Worm (Caenorhabditis elegans) whole organism, L4 larva: ENCODE data around the gene F40H3.3.

Experiments
- F49E8.2 ChIP-seq: sonication (generic microtip); optimal IDR thresholded peaks from 2 replicates; lab custom pipeline; 2016; ENCODE audit warnings: missing compliant biosample characterization, mild to moderate bottlenecking, missing genetic modification characterization, borderline replicate concordance
- Y48G9A.11 ChIP-seq: fragments of 200-800 bp; sonication (Bioruptor generic); IDR thresholded peaks from 2 replicates; pipeline ENCODE4 v1.3.6; 2022; ENCODE audit warnings: missing genetic modification reagents, missing genetic modification characterization, missing compliant biosample characterization
- aha-1 ChIP-seq: fragments of 150-350 bp; peaks from one replicate; lab custom pipeline; 2014; ENCODE audit warnings: missing biosample characterization, missing genetic modification characterization
- aly-2 ChIP-seq: sonication (generic microtip); optimal IDR thresholded peaks from 2 replicates; lab custom pipeline; 2018; ENCODE audit warnings: missing biosample characterization, missing genetic modification characterization
- attf-4 ChIP-seq: sonication (generic microtip); optimal IDR thresholded peaks from 3 replicates; lab custom pipeline; 2017; ENCODE audit warnings: missing biosample characterization, missing genetic modification characterization
- ceh-20 ChIP-seq: fragments of 200-800 bp; sonication (Bioruptor generic); IDR thresholded peaks from 2 replicates; pipeline ENCODE4 v1.3.6; 2022; ENCODE audit warnings: missing genetic modification reagents, missing genetic modification characterization, missing compliant biosample characterization
- ceh-28 ChIP-seq: fragments of 150-350 bp; optimal IDR thresholded peaks from 2 replicates; lab custom pipeline; 2014; ENCODE audit warnings: missing biosample characterization, missing genetic modification reagents, missing genetic modification characterization
- ceh-44 ChIP-seq: fragments of 200-800 bp; sonication (Bioruptor generic); IDR thresholded peaks from 2 replicates; pipeline ENCODE4 v1.3.6; 2022; ENCODE audit warnings: missing genetic modification reagents, missing genetic modification characterization, missing compliant biosample characterization
- ceh-82 ChIP-seq: sonication (generic microtip); optimal IDR thresholded peaks from 2 replicates; lab custom pipeline; 2017; ENCODE audit warnings: missing biosample characterization, missing genetic modification characterization
- daf-12 ChIP-seq: fragments of 150-350 bp; optimal IDR thresholded peaks from 2 replicates; lab custom pipeline; 2014; ENCODE audit warnings: missing biosample characterization, missing genetic modification reagents, missing genetic modification characterization
- daf-16 ChIP-seq, 3 experiments: sonication (generic microtip); optimal IDR thresholded peaks; 2 replicates each; lab custom pipeline; 2016 to 2017; ENCODE audit warnings: missing genetic modification characterization in 3 of 3, missing genetic modification reagents in 3 of 3, mild to moderate bottlenecking in 2 of 3, missing compliant biosample characterization in 2 of 3, missing biosample characterization in 1 of 3, moderate library complexity in 1 of 3
- daf-8 ChIP-seq: fragments of 200-800 bp; sonication (Bioruptor generic); IDR thresholded peaks from 2 replicates; pipeline ENCODE4 v1.3.6; 2022; ENCODE audit warnings: missing genetic modification characterization, missing compliant biosample characterization
- dmd-9 ChIP-seq: fragments of 200-800 bp; sonication (Bioruptor generic); IDR thresholded peaks from 2 replicates; pipeline ENCODE4 v1.3.6; 2022; ENCODE audit warnings: missing genetic modification reagents, missing genetic modification characterization, missing compliant biosample characterization
- egl-43 ChIP-seq: fragments of 200-800 bp; sonication (Bioruptor generic); IDR thresholded peaks from 2 replicates; pipeline ENCODE4 v1.3.6; 2022; ENCODE audit warnings: missing genetic modification reagents, missing genetic modification characterization, missing compliant biosample characterization
- fos-1 ChIP-seq: fragments of 150-350 bp; optimal IDR thresholded peaks from 2 replicates; lab custom pipeline; 2014; ENCODE audit warnings: missing biosample characterization, missing genetic modification characterization
- hmg-1.1 ChIP-seq: fragments of 200-800 bp; sonication (Bioruptor generic); IDR thresholded peaks from 2 replicates; pipeline ENCODE4 v1.3.6; 2022; ENCODE audit warnings: missing genetic modification reagents, missing genetic modification characterization, missing compliant biosample characterization
- lin-29 ChIP-seq: fragments of 200-800 bp; sonication (Bioruptor generic); IDR thresholded peaks from 2 replicates; pipeline ENCODE4 v1.3.6; 2022; ENCODE audit warnings: missing genetic modification reagents, missing genetic modification characterization, missing compliant biosample characterization
- mdl-1 ChIP-seq, 2 experiments: fragments of 150-350 bp in 1 of 2; sonication (generic microtip) in 1 of 2; optimal IDR thresholded peaks; 2 replicates each; lab custom pipeline; 2014 to 2017; ENCODE audit warnings: missing biosample characterization in 2 of 2, missing genetic modification characterization in 2 of 2
- mdt-29 ChIP-seq: fragments of 200-800 bp; sonication (Bioruptor generic); IDR thresholded peaks from 2 replicates; pipeline ENCODE4 v1.3.6; 2022; ENCODE audit warnings: missing genetic modification reagents, missing genetic modification characterization, missing compliant biosample characterization
- mxl-2 ChIP-seq: fragments of 200-800 bp; sonication (Bioruptor generic); conservative IDR thresholded peaks from 2 replicates; pipeline ENCODE4 v1.3.6; 2022; ENCODE audit warnings: missing genetic modification reagents, missing genetic modification characterization, missing compliant biosample characterization
- nhr-102 ChIP-seq: sonication (generic microtip); optimal IDR thresholded peaks from 2 replicates; lab custom pipeline; 2016; ENCODE audit warnings: mild to moderate bottlenecking, missing genetic modification characterization, moderate library complexity, missing compliant biosample characterization
- nhr-25 ChIP-seq: sonication (generic microtip); optimal IDR thresholded peaks from 2 replicates; lab custom pipeline; 2017; ENCODE audit warnings: missing genetic modification characterization, mild to moderate bottlenecking, missing compliant biosample characterization, antibody characterized with exemption, moderate library complexity, borderline replicate concordance; ENCODE audit not compliant: insufficient read depth
- nhr-48 ChIP-seq: sonication (generic microtip); optimal IDR thresholded peaks from 2 replicates; lab custom pipeline; 2016; ENCODE audit warnings: mild to moderate bottlenecking, missing genetic modification characterization, missing compliant biosample characterization
- nhr-76 ChIP-seq: fragments of 150-350 bp; optimal IDR thresholded peaks from 2 replicates; lab custom pipeline; 2014; ENCODE audit warnings: missing biosample characterization, missing genetic modification characterization
- nhr-77 ChIP-seq: fragments of 150-350 bp; optimal IDR thresholded peaks from 2 replicates; lab custom pipeline; 2014; ENCODE audit warnings: missing biosample characterization, missing genetic modification characterization
- pha-4 ChIP-seq, 2 experiments: fragments of 150-350 bp in 1 of 2; fragments of 200-800 bp in 1 of 2; sonication (Bioruptor generic) in 1 of 2; IDR thresholded peaks in 1 of 2; optimal IDR thresholded peaks in 1 of 2; 2 replicates each; pipeline versions ENCODE4 v1.3.6 to Lab custom; 2014 to 2022; ENCODE audit warnings: missing genetic modification characterization in 2 of 2, missing genetic modification reagents in 2 of 2, missing biosample characterization in 1 of 2, missing compliant biosample characterization in 1 of 2
- php-3 ChIP-seq: fragments of 200-800 bp; sonication (Bioruptor generic); IDR thresholded peaks from 2 replicates; pipeline ENCODE4 v1.3.6; 2022; ENCODE audit warnings: missing genetic modification reagents, missing genetic modification characterization, missing compliant biosample characterization
- skn-1 ChIP-seq: fragments of 150-350 bp; optimal IDR thresholded peaks from 2 replicates; lab custom pipeline; 2014; ENCODE audit warnings: missing biosample characterization, missing genetic modification characterization
- snpc-1.2 ChIP-seq: fragments of 200-800 bp; sonication (Bioruptor generic); IDR thresholded peaks from 2 replicates; pipeline ENCODE4 v1.3.6; 2022; ENCODE audit warnings: missing genetic modification reagents, missing genetic modification characterization, missing compliant biosample characterization
- spr-3 ChIP-seq: fragments of 200-800 bp; sonication (Bioruptor generic); optimal IDR thresholded peaks from 2 replicates; lab custom pipeline; 2018; ENCODE audit warnings: mild to moderate bottlenecking, missing genetic modification characterization, missing compliant biosample characterization
- tag-97 ChIP-seq: fragments of 200-800 bp; sonication (Bioruptor generic); IDR thresholded peaks from 2 replicates; pipeline ENCODE4 v1.3.6; 2022; ENCODE audit warnings: missing genetic modification characterization, missing compliant biosample characterization
- unc-39 ChIP-seq: sonication (generic microtip); optimal IDR thresholded peaks from 2 replicates; lab custom pipeline; 2017; ENCODE audit warnings: missing biosample characterization, missing genetic modification characterization
- zfp-3 ChIP-seq: fragments of 200-800 bp; sonication (Bioruptor generic); conservative IDR thresholded peaks from 2 replicates; pipeline ENCODE4 v1.3.6; 2022; ENCODE audit warnings: missing genetic modification reagents, missing genetic modification characterization, missing compliant biosample characterization
- zip-11 ChIP-seq: fragments of 200-800 bp; sonication (Bioruptor generic); IDR thresholded peaks from 2 replicates; pipeline ENCODE4 v1.3.6; 2022; ENCODE audit warnings: missing genetic modification characterization, missing compliant biosample characterization

The F40H3.3 gene

DNA sequence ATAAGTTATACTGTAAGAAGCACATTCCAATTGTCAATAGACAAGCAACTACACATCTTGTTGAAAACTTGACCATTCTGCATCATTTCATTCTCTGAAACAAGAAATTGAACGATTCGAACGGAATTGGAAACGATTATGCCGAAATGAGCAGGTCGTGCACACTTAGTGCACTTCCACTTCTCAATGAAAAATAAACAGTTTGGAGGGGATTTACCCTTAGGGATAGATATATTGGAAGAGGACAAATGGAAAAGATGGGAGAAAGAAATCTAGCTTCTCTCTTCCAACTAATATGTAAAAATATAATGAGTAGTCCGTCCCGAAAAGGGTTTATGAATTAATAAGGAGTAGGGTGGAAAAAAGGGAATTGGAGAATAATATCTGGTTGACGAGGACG lies 2.2 kb upstream of the F40H3.3 start, which contains the start of gene hst-3.1:
Gene hst-3.1, minus strand, starts transcription at position 101 of the 400 bp plus-strand sequence.
- TF ChIP-seq tag-97 (GFP tag; lab: Robert Waterston, UW) (no peak), ceh-82 (tag; lab: Kevin White, UChicago) (no peak), hmg-1.1 (GFP tag; lab: Robert Waterston, UW) (no peak), zfp-3 (GFP tag; lab: Robert Waterston, UW) (no peak), mdt-29 (GFP tag; lab: Robert Waterston, UW) (no peak), nhr-102 (tag; lab: Kevin White, UChicago) (no peak)

DNA sequence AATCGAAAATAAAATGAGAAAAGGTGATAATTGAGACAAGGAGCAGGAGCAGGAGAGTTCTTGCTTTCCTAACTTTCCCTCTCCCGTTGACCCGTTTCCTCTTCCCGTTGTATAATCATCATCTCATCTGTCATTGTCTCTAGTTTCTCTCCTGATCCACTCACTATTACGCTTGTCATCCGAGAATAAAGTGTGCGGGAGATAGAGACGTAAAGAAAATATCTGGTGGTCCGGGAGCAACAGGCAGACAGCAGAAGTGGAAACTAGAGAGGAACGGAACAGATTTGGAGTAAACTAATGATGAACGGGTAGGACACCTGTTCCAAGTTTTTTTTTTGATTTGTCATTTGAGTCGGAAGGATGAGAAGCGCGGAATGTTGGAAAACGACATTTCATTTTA lies 1.1 kb upstream of the F40H3.3 start:
- TF ChIP-seq F49E8.2 (tag; lab: Kevin White, UChicago) = no peak
- TF ChIP-seq daf-16 (GFP tag; optimal IDR thresholded peaks at IDR 0.05; lab: Kevin White, UChicago) = peak in 1 of 2 experiments; percentile 71
- no peak for TF ChIP-seq daf-16 (tag; optimal IDR thresholded peaks at IDR 0.05; lab: Kevin White, UChicago)
- no peak for TF ChIP-seq mxl-2 (GFP tag; lab: Robert Waterston, UW)
- no peak for TF ChIP-seq fos-1 (tag; lab: Kevin White, UChicago)

DNA sequence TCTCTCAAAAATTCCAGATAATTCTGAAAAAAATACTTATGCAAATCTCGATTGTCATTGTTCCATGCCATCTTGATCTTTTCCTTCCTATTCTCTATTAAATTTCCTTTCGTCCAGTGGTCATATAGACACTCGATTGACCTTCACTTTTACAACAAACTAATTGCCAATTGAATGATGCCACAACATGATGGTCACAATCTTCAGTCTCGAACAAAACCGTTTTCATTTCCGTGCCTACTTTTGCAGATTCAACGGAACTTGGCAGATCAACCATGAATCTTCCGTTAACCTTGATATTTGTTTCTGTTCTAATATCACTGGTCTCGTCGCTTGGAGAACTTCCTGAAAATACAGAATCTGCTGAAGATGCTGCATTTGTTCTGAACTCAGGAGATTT lies 2.1 kb downstream of the F40H3.3 start, which contains the start of gene F40H3.2:
Gene F40H3.2, plus strand, starts transcription at position 250 of the 400 bp plus-strand sequence.
- no peak for TF ChIP-seq lin-29
- no peak for TF ChIP-seq nhr-77 (tag; lab: Kevin White, UChicago)
- no peak for TF ChIP-seq ceh-44 (GFP tag; lab: Robert Waterston, UW)
- TF ChIP-seq daf-8 (GFP tag; lab: Robert Waterston, UW) = no peak
- TF ChIP-seq skn-1 = no peak
- TF ChIP-seq dmd-9 (GFP tag; lab: Robert Waterston, UW) = no peak
- TF ChIP-seq attf-4 (tag; lab: Kevin White, UChicago) = no peak
- TF ChIP-seq zip-11 (GFP tag; lab: Robert Waterston, UW) = no peak
- TF ChIP-seq spr-3 = no peak
- TF ChIP-seq snpc-1.2 (GFP tag; lab: Robert Waterston, UW) = no peak
- no peak for TF ChIP-seq unc-39 (tag; lab: Kevin White, UChicago)
- TF ChIP-seq tag-97 (GFP tag; lab: Robert Waterston, UW) = no peak
- TF ChIP-seq php-3 (GFP tag; lab: Robert Waterston, UW) = no peak
- TF ChIP-seq pha-4 (GFP tag; IDR thresholded peaks at IDR 0.05; lab: Robert Waterston, UW) = no peak
- no peak for TF ChIP-seq pha-4 (tag; optimal IDR thresholded peaks at IDR 0.05; lab: Kevin White, UChicago)
- TF ChIP-seq F49E8.2 (tag; lab: Kevin White, UChicago) = no peak

DNA sequence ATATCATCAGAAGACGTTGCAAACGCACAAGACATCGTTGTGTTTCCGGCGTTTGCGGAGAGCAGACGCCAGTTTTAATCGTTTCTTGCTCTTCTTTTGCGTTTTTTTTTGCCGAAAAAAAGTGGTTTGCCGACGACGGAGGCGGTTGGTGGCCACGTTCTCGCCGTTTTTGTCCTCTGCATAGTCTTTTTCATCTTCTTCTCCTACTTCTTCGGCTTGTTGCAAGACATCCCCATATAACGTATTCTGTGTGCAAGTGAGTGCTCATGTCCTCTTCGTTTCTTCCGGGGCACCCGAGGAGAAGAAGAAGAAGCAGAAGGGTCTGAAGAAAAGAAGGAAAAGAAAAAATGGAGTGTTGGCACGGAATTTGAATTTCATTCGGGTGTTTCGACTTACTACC lies 3.7 kb downstream of the F40H3.3 start:
- no peak for TF ChIP-seq nhr-76 (tag; lab: Kevin White, UChicago)
- no peak for TF ChIP-seq ceh-28 (tag; lab: Kevin White, UChicago)
- no peak for TF ChIP-seq aly-2 (tag; lab: Kevin White, UChicago)
- TF ChIP-seq ceh-20 (GFP tag; lab: Robert Waterston, UW) = peak; percentile 18; the same call in 1 of the 2 replicates
- TF ChIP-seq Y48G9A.11 (GFP tag; lab: Robert Waterston, UW) = no peak
- TF ChIP-seq nhr-25 = no peak
- TF ChIP-seq nhr-48 (tag; lab: Kevin White, UChicago) = no peak
- peak; percentile 77 for TF ChIP-seq aha-1
- TF ChIP-seq egl-43 (GFP tag; lab: Robert Waterston, UW) = no peak
- TF ChIP-seq mdl-1 (tag; optimal IDR thresholded peaks at IDR 0.05; lab: Kevin White, UChicago) = peak in 1 of 2 experiments; percentile 18
- no peak for TF ChIP-seq daf-12 (tag; lab: Kevin White, UChicago)
- no peak for TF ChIP-seq zip-11 (GFP tag; lab: Robert Waterston, UW)
- TF ChIP-seq hmg-1.1 (GFP tag; lab: Robert Waterston, UW) = 0 out of 2 replicates have a peak, but pooled peaks have one; percentile 59
- no peak for TF ChIP-seq F49E8.2 (tag; lab: Kevin White, UChicago)
